Worm (Caenorhabditis elegans) whole organism, midembryonic: ENCODE data around the gene H11E01.2.

Experiments used
- T22C8.4 ChIP-seq: fragments of 200-800 bp; sonication (Bioruptor generic); IDR thresholded peaks from 2 replicates; pipeline ENCODE4 v1.3.6; 2022; ENCODE audit warnings: missing genetic modification characterization, missing compliant biosample characterization
- cog-1 ChIP-seq: sonication (generic microtip); optimal IDR thresholded peaks from 2 replicates; lab custom pipeline; 2016; ENCODE audit warnings: missing genetic modification characterization, missing compliant biosample characterization
- klf-2 ChIP-seq: fragments of 200-800 bp; sonication (Bioruptor generic); conservative IDR thresholded peaks from 2 replicates; pipeline ENCODE4 v1.3.6; 2022; ENCODE audit warnings: missing genetic modification reagents, missing genetic modification characterization, missing compliant biosample characterization
- ref-1 ChIP-seq: fragments of 200-800 bp; sonication (Bioruptor generic); conservative IDR thresholded peaks from 2 replicates; pipeline ENCODE4 v1.3.6; 2022; ENCODE audit warnings: missing genetic modification reagents, missing genetic modification characterization, missing compliant biosample characterization
- tab-1 ChIP-seq: fragments of 200-800 bp; sonication (Bioruptor generic); IDR thresholded peaks from 2 replicates; pipeline ENCODE4 v1.3.6; 2022; ENCODE audit warnings: missing genetic modification characterization, missing compliant biosample characterization

DNA sequence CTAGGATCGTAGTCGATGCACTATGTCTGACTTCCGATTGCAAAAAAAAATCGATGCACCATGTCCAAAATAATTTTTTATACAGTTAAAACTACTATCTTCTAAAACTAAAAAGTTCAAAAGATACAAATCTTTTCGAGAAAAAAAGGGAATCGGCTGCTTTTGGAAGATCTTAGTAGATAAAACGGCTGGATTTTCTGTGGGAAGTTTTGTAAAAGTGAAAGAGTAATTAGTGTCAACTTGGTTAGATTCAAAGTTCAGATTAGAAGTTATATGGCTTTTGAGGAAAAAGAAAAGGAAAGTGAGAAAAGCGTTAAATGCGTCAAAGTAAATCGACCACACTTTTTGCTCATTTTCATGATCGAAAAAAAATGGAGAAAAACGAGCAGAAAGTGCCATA, 33.8 kb upstream of the H11E01.2 start:
- TF ChIP-seq tab-1 (GFP tag; lab: Robert Waterston, UW) (no peak), cog-1 (tag; lab: Kevin White, UChicago) (no peak), T22C8.4 (no peak), klf-2 (GFP tag; lab: Robert Waterston, UW) (no peak), ref-1 (no peak)
